Worm (Caenorhabditis elegans): Measurements from ENCODE around the gene K01A2.10.

DNA sequence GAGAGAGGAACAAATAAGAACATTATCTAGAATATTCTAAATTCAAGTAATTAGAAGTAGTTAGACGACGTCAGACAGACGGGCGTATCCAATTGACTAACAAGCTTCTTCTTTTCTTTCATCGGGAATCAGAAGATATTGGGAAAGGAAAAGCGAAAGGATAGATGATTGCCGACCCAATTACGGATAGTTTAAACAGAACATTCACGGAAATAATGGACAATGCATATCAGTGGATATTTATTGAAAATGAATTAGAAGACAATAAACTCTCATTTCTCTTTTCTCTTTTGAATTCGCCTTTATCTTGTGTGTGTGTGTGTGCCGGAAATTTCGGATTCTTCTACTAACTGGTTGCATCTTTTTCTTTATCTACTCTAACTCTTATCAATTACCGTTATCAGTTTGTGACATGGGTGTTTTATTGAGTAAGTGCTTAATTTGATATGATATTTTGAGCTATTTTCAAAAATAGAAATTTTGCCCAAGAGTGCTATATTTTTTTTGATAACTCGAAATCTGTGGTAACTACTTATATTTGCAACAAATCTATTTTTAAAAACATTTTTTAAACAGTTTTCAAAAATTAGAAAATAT lies 11.1 kb upstream of the K01A2.10 start:
- TF ChIP-seq aly-1 (tag; optimal IDR thresholded peaks at IDR 0.05), result no peak
- no peak for TF ChIP-seq ama-1 (optimal IDR thresholded peaks at IDR 0.05)
- TF ChIP-seq tbx-11 (GFP tag; IDR thresholded peaks at IDR 0.05), result no peak
- TF ChIP-seq scrt-1 (GFP tag; IDR thresholded peaks at IDR 0.05), result no peak
- no peak for TF ChIP-seq F13C5.2 (tag; optimal IDR thresholded peaks at IDR 0.05)
- TF ChIP-seq tra-4 (tag; optimal IDR thresholded peaks at IDR 0.05), result no peak
- TF ChIP-seq hmbx-1 (tag; optimal IDR thresholded peaks at IDR 0.05), result no peak
- TF ChIP-seq ets-7 (tag; optimal IDR thresholded peaks at IDR 0.05), result no peak
- no peak for TF ChIP-seq flt-1 (GFP tag; IDR thresholded peaks at IDR 0.05)
- TF ChIP-seq sea-1 (GFP tag; conservative IDR thresholded peaks at IDR 0.05), result no peak
- TF ChIP-seq hnd-1 (tag; optimal IDR thresholded peaks at IDR 0.05), result no peak
- TF ChIP-seq ceh-36 (tag; optimal IDR thresholded peaks at IDR 0.05), result no peak
- TF ChIP-seq B0310.2 (tag; optimal IDR thresholded peaks at IDR 0.05), result no peak
